Worm (Caenorhabditis elegans): ENCODE results near the gene phf-32.

DNA sequence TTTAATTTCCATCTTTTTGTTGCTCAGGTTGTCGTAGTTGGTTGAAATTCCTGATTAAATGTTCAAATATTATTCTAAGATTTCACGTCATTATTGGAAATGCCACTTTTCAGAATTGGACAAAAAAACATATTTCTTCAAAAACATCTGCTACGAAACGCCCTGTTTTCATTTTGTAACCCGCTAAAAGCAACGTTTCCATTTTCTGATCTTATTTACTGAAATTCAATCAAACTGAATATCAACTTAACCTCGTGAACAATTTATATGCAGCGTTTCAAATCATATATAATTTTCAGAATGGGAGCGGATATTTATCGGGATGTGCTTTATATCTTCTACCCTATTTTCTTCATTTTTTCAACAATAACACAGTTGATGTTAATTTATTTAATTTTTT, 16.8 kb downstream of the phf-32 start, which contains the start of gene srd-40:
- TF ChIP-seq W03F9.2 (tag; optimal IDR thresholded peaks at IDR 0.05): no peak
- TF ChIP-seq dao-5 (tag; optimal IDR thresholded peaks at IDR 0.05): no peak

All from whole organism, L4/young adult.